Worm (Caenorhabditis elegans): ENCODE results near the gene F44B9.9.

The F44B9.9 gene

ce11 chrIII:8043784-8044183 is 12.9 kb upstream of the F44B9.9 start (continued):
- TF ChIP-seq tbx-9 (tag; optimal IDR thresholded peaks at IDR 0.05; ENCODE audit: borderline replicate concordance), result no peak
- no peak for TF ChIP-seq bed-1 (GFP tag; IDR thresholded peaks at IDR 0.05)
- TF ChIP-seq atf-7 (tag; optimal IDR thresholded peaks at IDR 0.05), result no peak
- TF ChIP-seq nhr-179 (tag; optimal IDR thresholded peaks at IDR 0.05), result no peak
- peak; percentile 97 for TF ChIP-seq somi-1 (GFP tag; optimal IDR thresholded peaks at IDR 0.05)
- peak; percentile 69; the same call in 1 of the 2 replicates for TF ChIP-seq egl-18 (GFP tag; IDR thresholded peaks at IDR 0.05)
- TF ChIP-seq dpff-1 (tag; optimal IDR thresholded peaks at IDR 0.05), result no peak
- peak; percentile 98 for TF ChIP-seq athp-1 (tag; optimal IDR thresholded peaks at IDR 0.05)

ce11 chrIII:8042775-8043174 is 11.9 kb upstream of the F44B9.9 start, which contains the start of gene K12H4.6:
Gene K12H4.6 (minus strand): TSS chrIII:8042875.
- TF ChIP-seq F49E8.2 (tag; optimal IDR thresholded peaks at IDR 0.05; ENCODE audit: insufficient read depth) (no peak), snpc-1.3 (tag; optimal IDR thresholded peaks at IDR 0.05; ENCODE audit: insufficient read depth) (no peak), ztf-18 (tag; optimal IDR thresholded peaks at IDR 0.05) (no peak), aptf-2 (GFP tag; conservative IDR thresholded peaks at IDR 0.05) (no peak)

ce11 chrIII:8037941-8038340 is 7.1 kb upstream of the F44B9.9 start, which contains the start of gene dpf-6:
Gene dpf-6 (plus strand): TSS chrIII:8038241.
- TF ChIP-seq ZK185.1 (tag; optimal IDR thresholded peaks at IDR 0.05; ENCODE audit: poor library complexity, severe bottlenecking) (no peak), Y79H2A.3 (GFP tag; conservative IDR thresholded peaks at IDR 0.05) (no peak), ztf-28 (GFP tag; IDR thresholded peaks at IDR 0.05) (no peak), dpl-1 (GFP tag; optimal IDR thresholded peaks at IDR 0.05) (no peak), unc-62 (GFP tag; optimal IDR thresholded peaks at IDR 0.05) (no peak), akir-1 (GFP tag; optimal IDR thresholded peaks at IDR 0.05) (no peak), bed-1 (GFP tag; IDR thresholded peaks at IDR 0.05) (no peak), hsf-1 (GFP tag; IDR thresholded peaks at IDR 0.05) (no peak), B0019.2 (GFP tag; conservative IDR thresholded peaks at IDR 0.05) (no peak), rec-8 (tag; optimal IDR thresholded peaks at IDR 0.05) (no peak), ztf-25 (GFP tag; IDR thresholded peaks at IDR 0.05) (no peak), sdz-38 (tag; optimal IDR thresholded peaks at IDR 0.05) (no peak), C06A6.2 (GFP tag; conservative IDR thresholded peaks at IDR 0.05) (no peak), gei-17 (GFP tag; optimal IDR thresholded peaks at IDR 0.05) (no peak), snpc-3.4 (tag; optimal IDR thresholded peaks at IDR 0.05) (no peak), hmg-1.2 (GFP tag; IDR thresholded peaks at IDR 0.05) (no peak), F33H1.4 (GFP tag; IDR thresholded peaks at IDR 0.05) (no peak), ets-4 (GFP tag; optimal IDR thresholded peaks at IDR 0.05) (no peak)

ce11 chrIII:8036497-8036896 is 5.6 kb upstream of the F44B9.9 start:
- TF ChIP-seq Y56A3A.18 (GFP tag; IDR thresholded peaks at IDR 0.05) (no peak), nhr-179 (tag; optimal IDR thresholded peaks at IDR 0.05) (no peak), dpff-1 (tag; optimal IDR thresholded peaks at IDR 0.05) (no peak), sptf-2 (GFP tag; optimal IDR thresholded peaks at IDR 0.05) (no peak), mel-28 (tag; optimal IDR thresholded peaks at IDR 0.05; ENCODE audit: borderline replicate concordance) (no peak), ceh-79 (tag; optimal IDR thresholded peaks at IDR 0.05) (no peak), ets-4 (GFP tag; optimal IDR thresholded peaks at IDR 0.05) (no peak), egrh-3 (GFP tag; IDR thresholded peaks at IDR 0.05) (no peak), F23B12.7 (tag; optimal IDR thresholded peaks at IDR 0.05; ENCODE audit: insufficient read depth) (no peak), hlh-12 (tag; optimal IDR thresholded peaks at IDR 0.05) (no peak), snpc-4 (GFP tag; optimal IDR thresholded peaks at IDR 0.05) (no peak), snpc-4 (tag; optimal IDR thresholded peaks at IDR 0.05) (no peak)
